Worm (Caenorhabditis elegans): ENCODE data around the gene fbxa-88.

DNA sequence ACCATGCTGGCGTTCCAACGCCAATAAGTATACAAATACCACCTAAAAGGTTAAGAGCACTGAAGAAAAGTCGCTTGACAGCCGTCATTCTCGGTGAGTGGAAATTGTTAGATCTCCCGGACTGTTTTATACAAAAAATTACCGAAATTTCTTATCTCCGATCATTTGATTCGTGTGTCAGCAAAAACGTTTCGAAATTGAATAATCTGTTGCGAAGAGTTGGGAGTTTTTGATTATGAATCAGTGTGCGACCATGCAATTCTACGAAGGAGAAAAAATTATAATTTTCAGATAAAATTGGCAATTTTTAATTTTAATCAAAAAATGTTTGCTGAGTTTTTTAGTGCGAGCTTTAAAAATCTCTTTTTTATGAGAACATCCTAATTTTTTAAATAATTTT lies 3.4 kb downstream of the fbxa-88 start, which contains the start of gene clc-11:
- TF ChIP-seq F16B12.6 (tag; optimal IDR thresholded peaks at IDR 0.05) (no peak), nhr-237 (tag; optimal IDR thresholded peaks at IDR 0.05) (no peak), efl-1 (optimal IDR thresholded peaks at IDR 0.05) (no peak), efl-1 (GFP tag; optimal IDR thresholded peaks at IDR 0.05 in 1 of 2) (peak in 1 of 2 experiments; percentile 65), nhr-76 (tag; optimal IDR thresholded peaks at IDR 0.05) (no peak), nhr-71 (tag; optimal IDR thresholded peaks at IDR 0.05) (no peak), unc-86 (tag; optimal IDR thresholded peaks at IDR 0.05) (no peak), pqm-1 (tag; optimal IDR thresholded peaks at IDR 0.05) (no peak), ama-1 (optimal IDR thresholded peaks at IDR 0.05) (no peak), aly-2 (tag; optimal IDR thresholded peaks at IDR 0.05) (no peak), elt-2 (tag; optimal IDR thresholded peaks at IDR 0.05) (peak; percentile 10), aha-1 (tag; optimal IDR thresholded peaks at IDR 0.05) (no peak), ztf-11 (tag; optimal IDR thresholded peaks at IDR 0.05) (no peak), tbx-2 (tag; optimal IDR thresholded peaks at IDR 0.05) (no peak), lin-14 (GFP tag; optimal IDR thresholded peaks at IDR 0.05) (no peak)

Data from whole organism, L1 larva.